Worm (Caenorhabditis elegans) whole organism, L1 larva: Measurements from ENCODE around the gene ZK131.11.

Experiments used
- Y116A8C.19 ChIP-seq: sonication (generic microtip); optimal IDR thresholded peaks from 2 replicates; lab custom pipeline; 2016; ENCODE audit warnings: missing compliant biosample characterization, missing genetic modification characterization, borderline replicate concordance
- aha-1 ChIP-seq: fragments of 150-350 bp; optimal IDR thresholded peaks from 2 replicates; lab custom pipeline; 2014; ENCODE audit warnings: missing biosample characterization, missing genetic modification characterization
- ceh-82 ChIP-seq, 3 experiments: fragments of 150-350 bp in 1 of 3; sonication (generic microtip) in 2 of 3; optimal IDR thresholded peaks; 2 replicates each; lab custom pipeline; 2014 to 2017; ENCODE audit warnings: missing biosample characterization in 3 of 3, missing genetic modification characterization in 3 of 3
- efl-1 ChIP-seq, 4 experiments: fragments of 150-350 bp; optimal IDR thresholded peaks in 3 of 4; peaks in 1 of 4; 1 replicate in 1 of 4; 2 replicates in 3 of 4; lab custom pipeline; 2014; ENCODE audit warnings: missing biosample characterization in 2 of 4, missing genetic modification characterization in 2 of 4, missing genetic modification reagents in 2 of 4
- egl-27 ChIP-seq, 2 experiments: fragments of 150-350 bp in 1 of 2; sonication (generic microtip); optimal IDR thresholded peaks; 3 replicates each; lab custom pipeline; 2017 to 2018; ENCODE audit warnings: missing biosample characterization in 2 of 2, missing genetic modification characterization in 2 of 2, missing genetic modification reagents in 2 of 2
- elt-2 ChIP-seq: sonication (generic microtip); optimal IDR thresholded peaks from 2 replicates; lab custom pipeline; 2016; ENCODE audit warnings: missing genetic modification characterization, mild to moderate bottlenecking, inconsistent platforms, missing compliant biosample characterization, missing genetic modification reagents
- fkh-8 ChIP-seq: sonication (generic microtip); optimal IDR thresholded peaks from 2 replicates; lab custom pipeline; 2016; ENCODE audit warnings: mild to moderate bottlenecking, missing genetic modification characterization, missing compliant biosample characterization
- fos-1 ChIP-seq: fragments of 150-350 bp; optimal IDR thresholded peaks from 2 replicates; lab custom pipeline; 2014; ENCODE audit warnings: missing biosample characterization, missing genetic modification characterization
- jun-1 ChIP-seq: fragments of 150-350 bp; optimal IDR thresholded peaks from 2 replicates; lab custom pipeline; 2014; ENCODE audit warnings: missing biosample characterization, missing genetic modification reagents, missing genetic modification characterization
- lin-35 ChIP-seq, 2 experiments: fragments of 150-350 bp; optimal IDR thresholded peaks; 2 replicates each; lab custom pipeline; 2014; ENCODE audit warnings: missing biosample characterization in 2 of 2, missing genetic modification characterization in 2 of 2, missing genetic modification reagents in 2 of 2
- lin-39 ChIP-seq: fragments of 150-350 bp; optimal IDR thresholded peaks from 2 replicates; lab custom pipeline; 2014; ENCODE audit warnings: missing biosample characterization, missing genetic modification reagents, missing genetic modification characterization
- mdl-1 ChIP-seq, 2 experiments: fragments of 150-350 bp; optimal IDR thresholded peaks; 2 replicates each; lab custom pipeline; 2014 to 2017; ENCODE audit warnings: missing biosample characterization in 2 of 2, missing genetic modification characterization in 2 of 2, inconsistent platforms in 1 of 2
- mef-2 ChIP-seq: fragments of 150-350 bp; optimal IDR thresholded peaks from 2 replicates; lab custom pipeline; 2014; ENCODE audit warnings: missing biosample characterization, missing genetic modification characterization
- nhr-237 ChIP-seq: fragments of 150-350 bp; optimal IDR thresholded peaks from 2 replicates; lab custom pipeline; 2014; ENCODE audit warnings: missing biosample characterization, missing genetic modification characterization
- nhr-28 ChIP-seq: fragments of 150-350 bp; optimal IDR thresholded peaks from 2 replicates; lab custom pipeline; 2014; ENCODE audit warnings: missing biosample characterization, missing genetic modification characterization
- nhr-85 ChIP-seq: sonication (generic microtip); peaks from one replicate; lab custom pipeline; 2016; ENCODE audit warnings: missing genetic modification characterization, inconsistent platforms, missing compliant biosample characterization
- pqm-1 ChIP-seq: sonication (generic microtip); optimal IDR thresholded peaks from 3 replicates; lab custom pipeline; 2017; ENCODE audit warnings: missing biosample characterization, missing genetic modification characterization
- rnt-1 ChIP-seq: sonication (generic microtip); optimal IDR thresholded peaks from 2 replicates; lab custom pipeline; 2016; ENCODE audit warnings: mild to moderate bottlenecking, missing genetic modification characterization, moderate library complexity, missing compliant biosample characterization
- tbx-2 ChIP-seq: sonication (generic microtip); optimal IDR thresholded peaks from 2 replicates; lab custom pipeline; 2016; ENCODE audit warnings: missing genetic modification characterization, missing compliant biosample characterization
- unc-30 ChIP-seq: sonication (generic microtip); optimal IDR thresholded peaks from 2 replicates; lab custom pipeline; 2017; ENCODE audit warnings: missing biosample characterization, missing genetic modification characterization
- zip-4 ChIP-seq: fragments of 200-800 bp; sonication (Bioruptor generic); optimal IDR thresholded peaks from 2 replicates; lab custom pipeline; 2018; ENCODE audit warnings: mild to moderate bottlenecking, missing genetic modification characterization, moderate library complexity, missing compliant biosample characterization
- ztf-11 ChIP-seq, 2 experiments: sonication (generic microtip); optimal IDR thresholded peaks; 2 replicates each; lab custom pipeline; 2016 to 2017; ENCODE audit warnings: missing genetic modification characterization in 2 of 2, missing biosample characterization in 1 of 2, missing compliant biosample characterization in 1 of 2

ZK131.11 gene

ce11 chrII:13859847-13860246, 67.8 kb downstream of the ZK131.11 start:
- TF ChIP-seq fkh-8 (tag; lab: Kevin White, UChicago) (no peak), mef-2 (no peak), egl-27 (tag; optimal IDR thresholded peaks at IDR 0.05; lab: Kevin White, UChicago) (no peak), tbx-2 (tag; lab: Kevin White, UChicago) (no peak), elt-2 (tag; lab: Kevin White, UChicago) (peak; percentile 16), aha-1 (tag; lab: Kevin White, UChicago) (no peak), zip-4 (no peak), nhr-237 (tag; lab: Kevin White, UChicago) (no peak), nhr-28 (tag; lab: Kevin White, UChicago) (no peak), efl-1 (optimal IDR thresholded peaks at IDR 0.05; lab: Kevin White, UChicago) (no peak), efl-1 (GFP tag; optimal IDR thresholded peaks at IDR 0.05 in 1 of 2; lab: Kevin White, UChicago) (peak in 1 of 2 experiments; percentile 80), ceh-82 (tag; optimal IDR thresholded peaks at IDR 0.05; lab: Kevin White, UChicago) (no peak), ztf-11 (tag; optimal IDR thresholded peaks at IDR 0.05; lab: Kevin White, UChicago) (no peak), jun-1 (tag; lab: Kevin White, UChicago) (peak; percentile 40), lin-39 (tag; lab: Kevin White, UChicago) (no peak), fos-1 (tag; lab: Kevin White, UChicago) (no peak)
- TF ChIP-seq, all 84 proteins: peak for 3

- TF ChIP-seq unc-30 (no peak), Y116A8C.19 (tag; lab: Kevin White, UChicago) (no peak), rnt-1 (tag; lab: Kevin White, UChicago) (no peak), nhr-85 (peak; percentile 50), mdl-1 (tag; optimal IDR thresholded peaks at IDR 0.05; lab: Kevin White, UChicago) (peak in 1 of 2 experiments; percentile 14), efl-1 (optimal IDR thresholded peaks at IDR 0.05; lab: Kevin White, UChicago) (no peak), efl-1 (GFP tag; optimal IDR thresholded peaks at IDR 0.05 in 1 of 2; lab: Kevin White, UChicago) (peak in 1 of 2 experiments; percentile 86), lin-35 (GFP tag; optimal IDR thresholded peaks at IDR 0.05; lab: Kevin White, UChicago) (peak in 1 of 2 experiments; percentile 38), elt-2 (tag; lab: Kevin White, UChicago) (peak; percentile 51)
- TF ChIP-seq, all 84 proteins: peak for 5
Observed at ce11 chrII:13860900-13861299, 68.9 kb downstream of the ZK131.11 start.

DNA sequence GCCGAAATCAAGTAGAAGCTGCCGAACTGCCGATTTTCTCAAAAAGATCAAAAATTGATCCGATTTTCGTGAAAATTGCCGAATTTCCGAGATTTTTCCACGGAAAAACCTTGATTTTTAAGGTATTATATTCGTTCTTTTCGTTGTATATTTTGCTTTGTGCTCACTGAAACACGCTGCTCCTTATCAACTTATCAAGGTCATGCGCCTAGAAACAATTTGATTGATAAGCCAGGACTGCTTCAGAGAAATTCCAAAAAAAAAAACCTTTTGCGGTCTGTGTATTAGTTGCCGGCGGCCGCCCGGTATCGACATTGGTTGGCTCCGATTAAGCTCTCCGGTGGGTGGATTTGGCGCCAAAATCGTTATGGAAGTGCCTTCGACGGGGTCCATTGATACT, 70.4 kb downstream of the ZK131.11 start:
- no peak for TF ChIP-seq pqm-1 (tag; lab: Kevin White, UChicago)
- peak; percentile 28 for TF ChIP-seq elt-2 (tag; lab: Kevin White, UChicago)
